Worm (Caenorhabditis elegans): ENCODE results near the gene ver-4.

Gene ver-4

DNA sequence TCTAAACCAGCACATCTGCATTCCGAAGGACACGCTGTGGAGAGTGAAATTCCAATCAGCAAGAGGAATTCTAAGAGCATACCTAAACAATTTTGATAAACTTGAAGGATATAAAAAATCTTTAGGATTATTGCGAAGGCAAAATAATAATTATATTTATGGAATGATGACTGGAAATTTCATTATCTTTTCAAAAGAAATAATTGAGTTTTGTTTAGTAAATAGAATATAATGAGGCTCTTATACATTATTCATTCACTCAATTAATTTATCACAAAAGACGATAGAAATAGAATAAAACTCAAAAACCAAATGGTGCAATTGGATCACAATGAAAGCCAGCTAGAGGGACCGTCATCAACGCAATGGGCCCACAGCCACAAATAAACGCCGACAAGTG, 3.0 kb upstream of the ver-4 start, which contains the start of gene pxn-2:
TSS of gene pxn-2 (minus strand) at position 101 of the 400 bp plus-strand sequence.
- peak; percentile 38 for TF ChIP-seq ces-1 (GFP tag; optimal IDR thresholded peaks at IDR 0.05)
- TF ChIP-seq mab-5 (tag; optimal IDR thresholded peaks at IDR 0.05): no peak
- no peak for TF ChIP-seq ceh-43 (GFP tag; optimal IDR thresholded peaks at IDR 0.05)

DNA sequence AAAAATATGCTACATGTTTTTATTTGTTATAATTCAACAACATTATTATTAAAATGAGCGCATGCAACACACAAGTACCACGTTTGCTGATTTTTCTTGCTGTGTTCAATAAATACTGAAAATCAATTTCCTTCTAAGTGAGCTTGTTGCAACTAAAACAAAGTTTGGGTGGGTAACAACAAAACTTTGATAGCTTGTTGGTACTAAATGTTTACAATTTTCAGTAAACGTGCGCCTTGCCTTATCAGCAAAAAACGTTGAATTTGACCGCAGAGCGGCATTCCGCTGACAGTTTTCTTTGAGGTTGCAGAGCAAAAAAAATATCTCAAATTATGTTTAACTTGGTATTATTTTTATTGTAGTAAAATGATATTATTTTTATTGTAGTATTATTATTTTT, 777 bp upstream of the ver-4 start:
- TF ChIP-seq bed-3 (GFP tag; optimal IDR thresholded peaks at IDR 0.05) (no peak), pha-4 (tag; optimal IDR thresholded peaks at IDR 0.05) (no peak), ces-1 (GFP tag; optimal IDR thresholded peaks at IDR 0.05) (no peak), ceh-39 (tag; optimal IDR thresholded peaks at IDR 0.05) (no peak), elt-3 (tag; optimal IDR thresholded peaks at IDR 0.05) (no peak), elt-1 (tag; optimal IDR thresholded peaks at IDR 0.05; ENCODE audit: borderline replicate concordance, insufficient read depth) (no peak), nhr-28 (tag; optimal IDR thresholded peaks at IDR 0.05) (no peak), cnd-1 (tag; optimal IDR thresholded peaks at IDR 0.05) (no peak), zip-8 (tag; optimal IDR thresholded peaks at IDR 0.05) (no peak), sptf-1 (tag; optimal IDR thresholded peaks at IDR 0.05) (no peak), ceh-43 (GFP tag; optimal IDR thresholded peaks at IDR 0.05) (no peak), M03D4.4 (tag; optimal IDR thresholded peaks at IDR 0.05) (no peak), nhr-12 (tag; optimal IDR thresholded peaks at IDR 0.05) (no peak), snpc-4 (tag; optimal IDR thresholded peaks at IDR 0.05) (no peak), mep-1 (tag; optimal IDR thresholded peaks at IDR 0.05) (no peak), ceh-83 (GFP tag; optimal IDR thresholded peaks at IDR 0.05) (no peak), lsy-2 (tag; optimal IDR thresholded peaks at IDR 0.05) (no peak), hlh-1 (tag; optimal IDR thresholded peaks at IDR 0.05) (no peak)

DNA sequence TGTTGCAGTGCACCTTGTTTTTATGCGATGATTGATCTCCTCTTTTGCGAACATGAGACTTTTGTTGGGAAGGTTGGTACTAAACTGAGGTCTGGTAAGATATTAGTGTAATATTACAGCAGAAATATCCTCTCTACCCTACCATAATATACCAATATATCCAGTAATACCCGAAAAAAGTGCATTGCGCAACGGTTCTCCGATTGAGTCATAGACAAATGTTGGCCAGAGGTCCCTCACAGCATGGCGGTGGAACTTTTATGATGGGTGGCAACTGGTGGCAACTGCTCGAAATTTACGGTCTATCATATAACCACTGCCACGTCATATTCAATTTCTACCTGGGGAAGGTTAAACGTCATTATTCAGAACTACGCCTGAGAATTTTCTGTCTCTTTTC, 7.1 kb downstream of the ver-4 start:
- TF ChIP-seq ham-2 (GFP tag; optimal IDR thresholded peaks at IDR 0.05): no peak
- TF ChIP-seq elt-1 (tag; optimal IDR thresholded peaks at IDR 0.05; ENCODE audit: borderline replicate concordance, insufficient read depth): no peak
- TF ChIP-seq ceh-83 (GFP tag; optimal IDR thresholded peaks at IDR 0.05): peak; percentile 16
- no peak for TF ChIP-seq ces-1 (GFP tag; optimal IDR thresholded peaks at IDR 0.05)
- no peak for TF ChIP-seq mls-2 (tag; optimal IDR thresholded peaks at IDR 0.05)
- no peak for TF ChIP-seq nhr-28 (tag; optimal IDR thresholded peaks at IDR 0.05)
- TF ChIP-seq ztf-11 (tag; optimal IDR thresholded peaks at IDR 0.05): no peak
- no peak for TF ChIP-seq sptf-1 (tag; optimal IDR thresholded peaks at IDR 0.05)
- TF ChIP-seq lin-13 (tag; optimal IDR thresholded peaks at IDR 0.05): no peak
- no peak for TF ChIP-seq unc-62 (GFP tag; optimal IDR thresholded peaks at IDR 0.05)
- TF ChIP-seq ceh-39 (tag; optimal IDR thresholded peaks at IDR 0.05): no peak
- no peak for TF ChIP-seq bed-3 (GFP tag; optimal IDR thresholded peaks at IDR 0.05)
- no peak for TF ChIP-seq blmp-1 (tag; optimal IDR thresholded peaks at IDR 0.05)
- no peak for TF ChIP-seq elt-3 (tag; optimal IDR thresholded peaks at IDR 0.05)
- no peak for TF ChIP-seq drap-1 (GFP tag; optimal IDR thresholded peaks at IDR 0.05)
- no peak for TF ChIP-seq sem-2 (GFP tag; optimal IDR thresholded peaks at IDR 0.05)
- TF ChIP-seq M03D4.4 (tag; optimal IDR thresholded peaks at IDR 0.05): no peak
- TF ChIP-seq nhr-12 (tag; optimal IDR thresholded peaks at IDR 0.05): no peak
- no peak for TF ChIP-seq flh-1 (GFP tag; optimal IDR thresholded peaks at IDR 0.05)
- TF ChIP-seq nhr-237 (tag; optimal IDR thresholded peaks at IDR 0.05): no peak
- TF ChIP-seq ceh-43 (GFP tag; optimal IDR thresholded peaks at IDR 0.05): no peak
- TF ChIP-seq zip-8 (tag; optimal IDR thresholded peaks at IDR 0.05): peak; percentile 78
- no peak for TF ChIP-seq unc-120 (tag; optimal IDR thresholded peaks at IDR 0.05; ENCODE audit: poor library complexity, severe bottlenecking)
- TF ChIP-seq tbx-8 (GFP tag; optimal IDR thresholded peaks at IDR 0.05): no peak
- TF ChIP-seq cnd-1 (tag; optimal IDR thresholded peaks at IDR 0.05): no peak
- no peak for TF ChIP-seq lin-32 (GFP tag; optimal IDR thresholded peaks at IDR 0.05)
- no peak for TF ChIP-seq unc-39 (tag; optimal IDR thresholded peaks at IDR 0.05)
- TF ChIP-seq hlh-1 (tag; optimal IDR thresholded peaks at IDR 0.05): peak; percentile 76
- no peak for TF ChIP-seq pha-4 (tag; optimal IDR thresholded peaks at IDR 0.05)
- peak; percentile 81 for TF ChIP-seq nhr-2 (tag; optimal IDR thresholded peaks at IDR 0.05)
- TF ChIP-seq lsy-2 (tag; optimal IDR thresholded peaks at IDR 0.05): no peak
- TF ChIP-seq snpc-4 (tag; optimal IDR thresholded peaks at IDR 0.05): no peak
- TF ChIP-seq nhr-76 (tag; optimal IDR thresholded peaks at IDR 0.05): no peak

All from whole organism, mixed stage, embryonic.